Fruit fly (Drosophila melanogaster) whole organism, prepupa: ENCODE measurements around the gene CG13318.

Experiments used
- Blimp-1 ChIP-seq: fragments of 200-800 bp; sonication (Bioruptor generic); optimal IDR thresholded peaks from 3 replicates; lab custom pipeline; 2017; ENCODE audit warnings: missing biosample characterization, missing genetic modification characterization, mild to moderate bottlenecking, moderate library complexity, missing genetic modification reagents
- CG10631 ChIP-seq: fragments of 200-800 bp; sonication (Bioruptor generic); optimal IDR thresholded peaks from 2 replicates; lab custom pipeline; 2016; ENCODE audit warnings: missing biosample characterization, missing genetic modification characterization
- CG11294 ChIP-seq: fragments of 200-800 bp; sonication (Bioruptor generic); IDR thresholded peaks from 2 replicates; pipeline ENCODE4 v1.3.6; 2022; ENCODE audit warnings: missing biosample characterization, missing genetic modification characterization
- CG11762 ChIP-seq: fragments of 200-800 bp; sonication (Bioruptor generic); optimal IDR thresholded peaks from 3 replicates; lab custom pipeline; 2016; ENCODE audit warnings: missing biosample characterization, missing genetic modification characterization; ENCODE audit not compliant: insufficient read depth
- CG15336 ChIP-seq: fragments of 200-800 bp; sonication (Bioruptor generic); IDR thresholded peaks from 2 replicates; pipeline ENCODE4 v1.3.6; 2022; ENCODE audit warnings: missing biosample characterization, missing genetic modification characterization
- CG1621 ChIP-seq: fragments of 200-800 bp; sonication (Bioruptor generic); optimal IDR thresholded peaks from 3 replicates; lab custom pipeline; 2018; ENCODE audit warnings: missing biosample characterization, mild to moderate bottlenecking, missing genetic modification characterization
- CG16779 ChIP-seq: fragments of 200-800 bp; sonication (Bioruptor generic); optimal IDR thresholded peaks from 3 replicates; lab custom pipeline; 2017; ENCODE audit warnings: missing biosample characterization, mild to moderate bottlenecking, missing genetic modification characterization
- CG3032 ChIP-seq: fragments of 200-800 bp; optimal IDR thresholded peaks from 2 replicates; lab custom pipeline; 2019; ENCODE audit warnings: missing biosample characterization, mild to moderate bottlenecking, missing genetic modification characterization, moderate library complexity
- CG31627 ChIP-seq: fragments of 200-800 bp; sonication (Bioruptor generic); optimal IDR thresholded peaks from 3 replicates; lab custom pipeline; 2016; ENCODE audit warnings: missing biosample characterization, missing genetic modification characterization
- CG32006 ChIP-seq: fragments of 200-800 bp; sonication (Bioruptor generic); optimal IDR thresholded peaks from 3 replicates; lab custom pipeline; 2017; ENCODE audit warnings: missing biosample characterization, mild to moderate bottlenecking, missing genetic modification characterization
- CG4318 ChIP-seq: fragments of 200-800 bp; sonication (Bioruptor generic); optimal IDR thresholded peaks from 3 replicates; lab custom pipeline; 2017; ENCODE audit warnings: missing biosample characterization, mild to moderate bottlenecking, missing genetic modification characterization
- CG6163 ChIP-seq: fragments of 200-800 bp; sonication (Bioruptor generic); IDR thresholded peaks from 3 replicates; pipeline ENCODE4 v1.3.6; 2022; ENCODE audit warnings: missing biosample characterization, missing genetic modification characterization
- CG6792 ChIP-seq: fragments of 200-800 bp; sonication (Bioruptor generic); optimal IDR thresholded peaks from 3 replicates; lab custom pipeline; 2016; ENCODE audit warnings: missing biosample characterization, missing genetic modification characterization
- CG6808 ChIP-seq: fragments of 200-800 bp; sonication (Bioruptor generic); optimal IDR thresholded peaks from 3 replicates; lab custom pipeline; 2017; ENCODE audit warnings: missing biosample characterization, missing genetic modification characterization, mild to moderate bottlenecking, moderate library complexity, missing genetic modification reagents
- CG7368 ChIP-seq: fragments of 200-800 bp; sonication (Bioruptor generic); optimal IDR thresholded peaks from 3 replicates; lab custom pipeline; 2016; ENCODE audit warnings: missing biosample characterization, missing genetic modification characterization
- CG8119 ChIP-seq: fragments of 200-800 bp; sonication (Bioruptor generic); IDR thresholded peaks from 3 replicates; pipeline ENCODE4 v1.3.6; 2022; ENCODE audit warnings: missing biosample characterization, missing genetic modification characterization
- CG8319 ChIP-seq: fragments of 200-800 bp; sonication (Bioruptor generic); optimal IDR thresholded peaks from 3 replicates; lab custom pipeline; 2016; ENCODE audit warnings: missing biosample characterization, missing genetic modification characterization
- CG8632 ChIP-seq: fragments of 200-800 bp; sonication (Bioruptor generic); optimal IDR thresholded peaks from 3 replicates; lab custom pipeline; 2016; ENCODE audit warnings: missing biosample characterization, missing genetic modification characterization
- CG9139 ChIP-seq: fragments of 200-800 bp; sonication (Bioruptor generic); optimal IDR thresholded peaks from 3 replicates; lab custom pipeline; 2017; ENCODE audit warnings: missing biosample characterization, mild to moderate bottlenecking, missing genetic modification characterization
- Eip78C ChIP-seq: fragments of 200-800 bp; sonication (Bioruptor generic); peaks from one replicate; lab custom pipeline; 2016; ENCODE audit warnings: missing biosample characterization, missing genetic modification characterization
- Eip93F ChIP-seq: fragments of 200-800 bp; sonication (Bioruptor generic); optimal IDR thresholded peaks from 2 replicates; lab custom pipeline; 2016; ENCODE audit warnings: missing biosample characterization, mild to moderate bottlenecking, missing genetic modification characterization
- Ets21C ChIP-seq: fragments of 200-800 bp; sonication (Bioruptor generic); optimal IDR thresholded peaks from 3 replicates; lab custom pipeline; 2016; ENCODE audit warnings: missing biosample characterization, missing genetic modification characterization
- Gug ChIP-seq: fragments of 200-800 bp; sonication (Bioruptor generic); IDR thresholded peaks from 2 replicates; pipeline ENCODE4 v1.3.6; 2022; ENCODE audit warnings: missing biosample characterization, missing genetic modification characterization
- Hr4 ChIP-seq: fragments of 200-800 bp; sonication (Bioruptor generic); optimal IDR thresholded peaks from 3 replicates; lab custom pipeline; 2016; ENCODE audit warnings: missing biosample characterization, missing genetic modification characterization
- Lpt ChIP-seq: fragments of 200-800 bp; sonication (Bioruptor generic); optimal IDR thresholded peaks from 3 replicates; lab custom pipeline; 2016; ENCODE audit warnings: missing biosample characterization, missing genetic modification characterization
- Met ChIP-seq: fragments of 200-800 bp; sonication (Bioruptor generic); optimal IDR thresholded peaks from 3 replicates; lab custom pipeline; 2016; ENCODE audit warnings: missing biosample characterization, missing genetic modification characterization
- OdsH ChIP-seq: fragments of 200-800 bp; sonication (Bioruptor generic); optimal IDR thresholded peaks from 3 replicates; lab custom pipeline; 2016; ENCODE audit warnings: missing biosample characterization, missing genetic modification characterization
- Smox ChIP-seq: fragments of 200-800 bp; sonication (Bioruptor generic); optimal IDR thresholded peaks from 3 replicates; lab custom pipeline; 2016; ENCODE audit warnings: missing biosample characterization, missing genetic modification characterization
- Sox102F ChIP-seq: fragments of 200-800 bp; sonication (Bioruptor generic); optimal IDR thresholded peaks from 2 replicates; lab custom pipeline; 2016; ENCODE audit warnings: missing biosample characterization, mild to moderate bottlenecking, missing genetic modification characterization
- Sox14 ChIP-seq: fragments of 200-800 bp; sonication (Bioruptor generic); optimal IDR thresholded peaks from 3 replicates; lab custom pipeline; 2016; ENCODE audit warnings: missing biosample characterization, missing genetic modification characterization
- Sox15 ChIP-seq: fragments of 200-800 bp; sonication (Bioruptor generic); optimal IDR thresholded peaks from 3 replicates; lab custom pipeline; 2016; ENCODE audit warnings: missing biosample characterization, missing genetic modification characterization
- acj6 ChIP-seq: fragments of 200-800 bp; sonication (Bioruptor generic); optimal IDR thresholded peaks from 3 replicates; lab custom pipeline; 2016; ENCODE audit warnings: missing biosample characterization, missing genetic modification characterization
- dac ChIP-seq: fragments of 200-800 bp; sonication (Bioruptor generic); optimal IDR thresholded peaks from 2 replicates; lab custom pipeline; 2017; ENCODE audit warnings: missing biosample characterization, mild to moderate bottlenecking, missing genetic modification characterization
- dsx ChIP-seq: fragments of 200-800 bp; optimal IDR thresholded peaks from 3 replicates; lab custom pipeline; 2019; ENCODE audit warnings: missing biosample characterization, mild to moderate bottlenecking, missing genetic modification characterization, moderate library complexity; ENCODE audit not compliant: poor library complexity, severe bottlenecking
- eg ChIP-seq: fragments of 200-800 bp; sonication (Bioruptor generic); IDR thresholded peaks from 3 replicates; pipeline ENCODE4 v1.3.6; 2022; ENCODE audit warnings: missing biosample characterization, missing genetic modification characterization
- fd59A ChIP-seq: fragments of 200-800 bp; sonication (Bioruptor generic); optimal IDR thresholded peaks from 2 replicates; lab custom pipeline; 2017; ENCODE audit warnings: missing biosample characterization, mild to moderate bottlenecking, missing genetic modification characterization, missing genetic modification reagents
- fd85E ChIP-seq: fragments of 200-800 bp; sonication (Bioruptor generic); optimal IDR thresholded peaks from 3 replicates; lab custom pipeline; 2016; ENCODE audit warnings: missing biosample characterization, missing genetic modification characterization
- fkh ChIP-seq: fragments of 200-800 bp; sonication (Bioruptor generic); optimal IDR thresholded peaks from 3 replicates; lab custom pipeline; 2017; ENCODE audit warnings: missing biosample characterization, mild to moderate bottlenecking, missing genetic modification characterization, moderate library complexity
- lz ChIP-seq: fragments of 200-800 bp; sonication (Bioruptor generic); optimal IDR thresholded peaks from 3 replicates; lab custom pipeline; 2016; ENCODE audit warnings: missing biosample characterization, missing genetic modification characterization
- net ChIP-seq: fragments of 200-800 bp; sonication (Bioruptor generic); optimal IDR thresholded peaks from 3 replicates; lab custom pipeline; 2016; ENCODE audit warnings: missing biosample characterization, missing genetic modification characterization
- pdm3 ChIP-seq: fragments of 200-800 bp; sonication (Bioruptor generic); optimal IDR thresholded peaks from 3 replicates; lab custom pipeline; 2016; ENCODE audit warnings: missing biosample characterization, missing genetic modification characterization
- spab ChIP-seq: fragments of 200-800 bp; sonication (Bioruptor generic); optimal IDR thresholded peaks from 2 replicates; lab custom pipeline; 2017; ENCODE audit warnings: missing biosample characterization, mild to moderate bottlenecking, missing genetic modification characterization, missing genetic modification reagents
- ss ChIP-seq, 2 experiments: fragments of 200-800 bp; sonication (Bioruptor generic); optimal IDR thresholded peaks; 2 replicates in 1 of 2; 3 replicates in 1 of 2; lab custom pipeline; 2017 to 2018; ENCODE audit warnings: mild to moderate bottlenecking in 2 of 2, missing biosample characterization in 2 of 2, missing genetic modification characterization in 2 of 2, moderate library complexity in 1 of 2
- svp ChIP-seq: fragments of 200-800 bp; sonication (Bioruptor generic); peaks from one replicate; lab custom pipeline; 2016; ENCODE audit warnings: missing biosample characterization, missing genetic modification characterization
- topi ChIP-seq: fragments of 200-800 bp; sonication (Bioruptor generic); optimal IDR thresholded peaks from 3 replicates; lab custom pipeline; 2016; ENCODE audit warnings: missing biosample characterization, missing genetic modification characterization
- vri ChIP-seq: fragments of 200-800 bp; sonication (Bioruptor generic); optimal IDR thresholded peaks from 3 replicates; lab custom pipeline; 2016; ENCODE audit warnings: missing biosample characterization, mild to moderate bottlenecking, missing genetic modification characterization

Gene CG13318

DNA sequence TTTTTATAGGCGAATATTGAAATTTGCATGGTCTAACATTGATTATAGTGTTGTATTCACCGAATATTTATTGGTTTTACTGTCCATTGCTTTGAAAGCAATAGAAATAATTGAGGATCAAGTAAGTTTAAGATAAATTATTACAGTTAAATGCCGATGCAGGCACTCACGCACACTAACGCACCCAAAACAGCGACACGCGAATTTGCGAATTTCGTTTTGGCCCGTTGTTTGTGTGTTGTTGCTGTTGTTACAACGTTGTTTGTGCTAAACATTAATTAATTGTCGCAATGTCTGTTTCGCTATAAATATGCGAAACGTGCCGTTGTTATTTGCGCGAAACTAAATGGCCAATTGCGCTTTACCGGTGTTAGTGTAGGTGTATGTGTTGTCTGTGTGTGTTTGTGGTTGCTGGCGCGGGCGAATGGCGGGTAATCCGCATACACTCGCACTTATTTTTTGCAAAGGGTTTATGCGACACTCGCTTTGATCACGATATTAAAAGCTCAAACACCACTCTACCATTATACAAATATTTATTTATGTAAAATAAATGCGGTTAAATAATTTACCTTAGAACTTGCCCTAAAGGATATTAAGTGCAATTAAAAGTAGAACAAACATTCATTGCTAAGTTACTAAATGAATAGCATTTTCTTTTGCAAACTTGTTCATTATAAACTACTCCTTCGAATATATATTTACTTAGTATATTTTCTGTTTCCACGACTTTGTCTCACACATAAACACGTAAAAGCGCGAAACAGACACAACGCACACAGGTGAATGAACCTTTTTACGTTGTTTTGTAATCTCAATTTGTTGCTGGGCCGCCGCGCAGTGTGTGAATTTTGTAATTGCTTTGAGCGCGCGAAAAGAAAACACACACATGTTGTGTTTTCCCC is 24.4 kb downstream of the CG13318 start (continued):
- TF ChIP-seq topi (GFP tag; lab: Kevin White, UChicago) (peak; percentile 87), acj6 (GFP tag; lab: Kevin White, UChicago) (peak; percentile 85), vri (GFP tag; lab: Kevin White, UChicago) (peak; percentile 70), Hr4 (peak; percentile 80), Smox (peak; percentile 88), dac (peak; percentile 73), CG16779 (peak; percentile 72), Sox14 (peak; percentile 75), Met (GFP tag; lab: Kevin White, UChicago) (peak; percentile 87), Sox102F (GFP tag; lab: Kevin White, UChicago) (peak; percentile 86), Blimp-1 (GFP tag; lab: Kevin White, UChicago) (peak; percentile 66), net (GFP tag; lab: Kevin White, UChicago) (peak; percentile 89), CG6808 (GFP tag; lab: Kevin White, UChicago) (peak; percentile 75), Eip93F (peak; percentile 59), fd59A (GFP tag; lab: Kevin White, UChicago) (peak; percentile 63), dsx (GFP tag; lab: Kevin White, UChicago) (peak; percentile 72)
- TF ChIP-seq, all 60 proteins: peak for 56

DNA sequence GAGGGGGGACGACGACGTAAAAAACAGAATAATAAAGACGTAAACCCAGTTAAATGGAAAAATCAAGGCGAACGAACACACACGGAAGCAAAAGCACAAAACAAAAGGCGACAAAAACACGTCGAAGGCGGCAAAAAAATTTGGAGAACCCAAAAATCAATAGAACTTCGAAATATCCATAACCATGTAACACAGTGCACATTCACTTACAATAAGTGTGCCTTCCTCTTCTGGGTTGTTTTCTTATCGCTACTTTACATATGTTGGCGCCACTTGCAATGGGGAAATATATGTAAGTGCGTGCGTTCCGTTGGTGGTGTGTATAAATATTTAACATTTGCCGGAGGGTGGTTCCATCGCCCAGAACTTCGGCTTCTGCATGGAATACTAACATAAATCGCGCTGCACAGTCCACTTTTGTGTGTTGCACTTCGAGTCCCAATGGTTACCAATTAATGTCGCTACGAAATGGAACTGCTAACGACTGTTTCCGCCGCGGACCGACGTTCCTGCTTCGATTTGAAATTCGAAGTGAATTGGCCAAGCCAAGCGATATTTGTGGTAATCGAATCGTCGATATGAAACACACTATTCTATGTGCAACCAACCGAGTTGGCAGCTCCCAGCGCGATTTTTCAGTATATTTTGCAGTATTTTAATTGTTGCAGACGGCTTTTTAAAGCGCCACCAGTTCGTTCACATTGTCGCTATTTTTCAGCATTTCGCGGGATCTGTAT is 25.2 kb downstream of the CG13318 start, which contains the start of the genes CG9801 and Nasp:
CG9801 (minus strand) TSS at position 542 of the 737 bp plus-strand sequence.
Nasp (plus strand) TSS at position 665 of the 737 bp plus-strand sequence.
- no peak for TF ChIP-seq ss (GFP tag; optimal IDR thresholded peaks at IDR 0.05; lab: Kevin White, UChicago)
- TF ChIP-seq CG8119 (GFP tag; lab: Robert Waterston, UW): 0 out of 3 replicates have a peak, but pooled peaks have one; percentile 20
- no peak for TF ChIP-seq Ets21C (GFP tag; lab: Kevin White, UChicago)
- TF ChIP-seq CG15336 (GFP tag; lab: Robert Waterston, UW): no peak
- no peak; the same call in 2 of the 3 replicates for TF ChIP-seq eg (GFP tag; lab: Robert Waterston, UW)
- TF ChIP-seq fd85E: peak; percentile 27
- TF ChIP-seq CG1621 (tag; lab: Kevin White, UChicago): peak; percentile 22
- peak; percentile 64 for TF ChIP-seq Eip78C (GFP tag; lab: Kevin White, UChicago)
- TF ChIP-seq CG9139 (GFP tag; lab: Kevin White, UChicago): peak; percentile 35
- TF ChIP-seq CG8632 (GFP tag; lab: Kevin White, UChicago): no peak
- peak; percentile 5 for TF ChIP-seq Sox102F (GFP tag; lab: Kevin White, UChicago)
- no peak for TF ChIP-seq CG6792 (GFP tag; lab: Kevin White, UChicago)
- no peak for TF ChIP-seq Lpt (GFP tag; lab: Kevin White, UChicago)
- TF ChIP-seq CG3032: no peak
- TF ChIP-seq fd59A (GFP tag; lab: Kevin White, UChicago): no peak
- TF ChIP-seq Smox: peak; percentile 55
- no peak for TF ChIP-seq OdsH (GFP tag; lab: Kevin White, UChicago)
- TF ChIP-seq dac: no peak
- peak; percentile 34 for TF ChIP-seq Met (GFP tag; lab: Kevin White, UChicago)
- peak; percentile 79 for TF ChIP-seq svp
- no peak for TF ChIP-seq CG11762 (GFP tag; lab: Kevin White, UChicago)
- TF ChIP-seq CG10631 (GFP tag; lab: Kevin White, UChicago): no peak
- peak; percentile 21 for TF ChIP-seq CG31627 (GFP tag; lab: Kevin White, UChicago)
- peak; percentile 1 for TF ChIP-seq CG32006 (GFP tag; lab: Kevin White, UChicago)
- TF ChIP-seq Gug (GFP tag; lab: Robert Waterston, UW): no peak
- no peak for TF ChIP-seq net (GFP tag; lab: Kevin White, UChicago)
- no peak for TF ChIP-seq spab (GFP tag; lab: Kevin White, UChicago)
- TF ChIP-seq CG11294: no peak
- peak; percentile 36 for TF ChIP-seq fkh (GFP tag; lab: Kevin White, UChicago)
- TF ChIP-seq lz (GFP tag; lab: Kevin White, UChicago): peak; percentile 45
- TF ChIP-seq Sox15 (GFP tag; lab: Kevin White, UChicago): no peak
- peak; percentile 21 for TF ChIP-seq CG7368 (GFP tag; lab: Kevin White, UChicago)
- TF ChIP-seq CG16779: no peak
- TF ChIP-seq CG8319 (GFP tag; lab: Kevin White, UChicago): no peak
- peak; percentile 59; the same call in 2 of the 3 replicates for TF ChIP-seq CG6163 (GFP tag; lab: Robert Waterston, UW)
- TF ChIP-seq CG4318 (GFP tag; lab: Kevin White, UChicago): no peak
- TF ChIP-seq pdm3 (GFP tag; lab: Kevin White, UChicago): peak; percentile 3
- no peak for TF ChIP-seq dsx (GFP tag; lab: Kevin White, UChicago)
